Worm (Caenorhabditis elegans) whole organism, young adult: ENCODE results near the gene W01D2.3.

Source experiments
- C17E4.6 ChIP-seq: fragments of 200-800 bp; sonication (Bioruptor generic); IDR thresholded peaks from 2 replicates; pipeline ENCODE4 v1.3.6; 2022; ENCODE audit warnings: missing genetic modification reagents, missing genetic modification characterization, missing compliant biosample characterization
- F10E7.11 ChIP-seq: sonication (generic microtip); optimal IDR thresholded peaks from 2 replicates; lab custom pipeline; 2017; ENCODE audit warnings: mild to moderate bottlenecking, missing genetic modification characterization, moderate library complexity, missing compliant biosample characterization
- F22D6.2 ChIP-seq: sonication (generic microtip); optimal IDR thresholded peaks from 2 replicates; lab custom pipeline; 2016; ENCODE audit warnings: mild to moderate bottlenecking, missing genetic modification characterization, missing compliant biosample characterization
- F23B12.7 ChIP-seq: sonication (generic microtip); optimal IDR thresholded peaks from 2 replicates; lab custom pipeline; 2017; ENCODE audit warnings: missing genetic modification characterization, mild to moderate bottlenecking, missing compliant biosample characterization, antibody characterized with exemption, moderate library complexity; ENCODE audit not compliant: insufficient read depth
- F52B5.7 ChIP-seq: sonication (generic microtip); optimal IDR thresholded peaks from 2 replicates; lab custom pipeline; 2016; ENCODE audit warnings: mild to moderate bottlenecking, missing genetic modification characterization, missing compliant biosample characterization
- F57A8.1 ChIP-seq: fragments of 200-800 bp; sonication (Bioruptor generic); optimal IDR thresholded peaks from 2 replicates; lab custom pipeline; 2018; ENCODE audit warnings: mild to moderate bottlenecking, missing genetic modification characterization, moderate library complexity, missing compliant biosample characterization
- F57C9.4 ChIP-seq: sonication (generic microtip); optimal IDR thresholded peaks from 2 replicates; lab custom pipeline; 2017; ENCODE audit warnings: mild to moderate bottlenecking, missing genetic modification characterization, missing compliant biosample characterization
- T07F8.4 ChIP-seq: sonication (generic microtip); optimal IDR thresholded peaks from 2 replicates; lab custom pipeline; 2016; ENCODE audit warnings: mild to moderate bottlenecking, missing genetic modification characterization, moderate library complexity, missing compliant biosample characterization
- Y53G8AR.9 ChIP-seq: fragments of 200-800 bp; sonication (Bioruptor generic); conservative IDR thresholded peaks from 2 replicates; pipeline ENCODE4 v1.3.6; 2022; ENCODE audit warnings: missing genetic modification reagents, missing genetic modification characterization, missing compliant biosample characterization
- Y67H2A.10 ChIP-seq: fragments of 200-800 bp; sonication (Bioruptor generic); conservative IDR thresholded peaks from 2 replicates; pipeline ENCODE4 v1.3.6; 2022; ENCODE audit warnings: missing genetic modification reagents, missing genetic modification characterization, missing compliant biosample characterization
- Y95B8A.8 ChIP-seq: fragments of 200-800 bp; sonication (Bioruptor generic); IDR thresholded peaks from 2 replicates; pipeline ENCODE4 v1.3.6; 2022; ENCODE audit warnings: missing genetic modification reagents, missing genetic modification characterization, missing compliant biosample characterization
- ama-1 ChIP-seq, 3 experiments: fragments of 150-350 bp in 1 of 3; sonication (generic microtip) in 2 of 3; optimal IDR thresholded peaks; 2 replicates each; lab custom pipeline; 2014 to 2018; ENCODE audit warnings: missing biosample characterization in 2 of 3, missing genetic modification characterization in 2 of 3, missing genetic modification reagents in 2 of 3
- aptf-3 ChIP-seq: fragments of 200-800 bp; sonication (Bioruptor generic); IDR thresholded peaks from 2 replicates; pipeline ENCODE4 v1.3.6; 2022; ENCODE audit warnings: missing genetic modification characterization, missing compliant biosample characterization
- atf-7 ChIP-seq: sonication (generic microtip); optimal IDR thresholded peaks from 2 replicates; lab custom pipeline; 2017; ENCODE audit warnings: mild to moderate bottlenecking, missing genetic modification characterization, missing compliant biosample characterization
- athp-1 ChIP-seq: sonication (generic microtip); optimal IDR thresholded peaks from 2 replicates; lab custom pipeline; 2017; ENCODE audit warnings: mild to moderate bottlenecking, missing genetic modification characterization, missing compliant biosample characterization
- cebp-1 ChIP-seq, 2 experiments: fragments of 200-800 bp in 1 of 2; sonication (Bioruptor generic) in 1 of 2; sonication (generic microtip) in 1 of 2; IDR thresholded peaks in 1 of 2; optimal IDR thresholded peaks in 1 of 2; 2 replicates each; pipeline versions ENCODE4 v1.3.6 to Lab custom; 2017 to 2022; ENCODE audit warnings: missing compliant biosample characterization in 2 of 2, missing genetic modification characterization in 2 of 2, mild to moderate bottlenecking in 1 of 2, missing genetic modification reagents in 1 of 2, moderate library complexity in 1 of 2
- cebp-2 ChIP-seq: fragments of 200-800 bp; sonication (Bioruptor generic); IDR thresholded peaks from 2 replicates; pipeline ENCODE4 v1.3.6; 2022; ENCODE audit warnings: missing genetic modification characterization, missing compliant biosample characterization
- ceh-100 ChIP-seq: fragments of 200-800 bp; sonication (Bioruptor generic); IDR thresholded peaks from 2 replicates; pipeline ENCODE4 v1.3.6; 2022; ENCODE audit warnings: missing genetic modification reagents, missing genetic modification characterization, missing compliant biosample characterization
- ceh-40 ChIP-seq: fragments of 200-800 bp; sonication (Bioruptor generic); IDR thresholded peaks from 2 replicates; pipeline ENCODE4 v1.3.6; 2022; ENCODE audit warnings: missing genetic modification characterization, missing compliant biosample characterization
- ceh-58 ChIP-seq: fragments of 200-800 bp; sonication (Bioruptor generic); IDR thresholded peaks from 2 replicates; pipeline ENCODE4 v1.3.6; 2022; ENCODE audit warnings: missing genetic modification characterization, missing compliant biosample characterization
- chd-7 ChIP-seq: sonication (generic microtip); optimal IDR thresholded peaks from 2 replicates; lab custom pipeline; 2016; ENCODE audit warnings: mild to moderate bottlenecking, missing genetic modification characterization, moderate library complexity, missing compliant biosample characterization
- ets-4 ChIP-seq: fragments of 200-800 bp; sonication (Bioruptor generic); optimal IDR thresholded peaks from 2 replicates; lab custom pipeline; 2018; ENCODE audit warnings: mild to moderate bottlenecking, missing genetic modification characterization, missing compliant biosample characterization
- gei-17 ChIP-seq: fragments of 200-800 bp; sonication (Bioruptor generic); optimal IDR thresholded peaks from 2 replicates; lab custom pipeline; 2018; ENCODE audit warnings: mild to moderate bottlenecking, missing genetic modification characterization, missing compliant biosample characterization
- him-1 ChIP-seq: sonication (generic microtip); optimal IDR thresholded peaks from 2 replicates; lab custom pipeline; 2016; ENCODE audit warnings: missing genotype, missing genetic modification reagents, missing genetic modification characterization, missing compliant biosample characterization
- hsf-1 ChIP-seq: fragments of 200-800 bp; sonication (Bioruptor generic); IDR thresholded peaks from 2 replicates; pipeline ENCODE4 v1.3.6; 2022; ENCODE audit warnings: missing genetic modification reagents, missing genetic modification characterization, missing compliant biosample characterization
- lag-1 ChIP-seq: fragments of 200-800 bp; sonication (Bioruptor generic); IDR thresholded peaks from 2 replicates; pipeline ENCODE4 v1.3.6; 2022; ENCODE audit warnings: missing genetic modification reagents, missing genetic modification characterization, missing compliant biosample characterization
- let-526 ChIP-seq: fragments of 200-800 bp; sonication (Bioruptor generic); IDR thresholded peaks from 2 replicates; pipeline ENCODE4 v1.3.6; 2022; ENCODE audit warnings: missing genetic modification reagents, missing genetic modification characterization, missing compliant biosample characterization
- lin-35 ChIP-seq, 3 experiments: fragments of 150-350 bp in 2 of 3; sonication (generic microtip) in 1 of 3; optimal IDR thresholded peaks; 2 replicates each; lab custom pipeline; 2014 to 2018; ENCODE audit warnings: missing biosample characterization in 3 of 3, missing genetic modification characterization in 3 of 3, missing genetic modification reagents in 3 of 3
- madf-10 ChIP-seq: sonication (generic microtip); optimal IDR thresholded peaks from 2 replicates; lab custom pipeline; 2016; ENCODE audit warnings: mild to moderate bottlenecking, missing genetic modification characterization, missing compliant biosample characterization
- madf-8 ChIP-seq: fragments of 200-800 bp; sonication (Bioruptor generic); conservative IDR thresholded peaks from 2 replicates; pipeline ENCODE4 v1.3.6; 2022; ENCODE audit warnings: missing genetic modification reagents, missing genetic modification characterization, missing compliant biosample characterization
- nfyb-1 ChIP-seq: fragments of 200-800 bp; sonication (Bioruptor generic); IDR thresholded peaks from 2 replicates; pipeline ENCODE4 v1.3.6; 2022; ENCODE audit warnings: missing genetic modification reagents, missing genetic modification characterization, missing compliant biosample characterization
- nhr-120 ChIP-seq: fragments of 200-800 bp; sonication (Bioruptor generic); IDR thresholded peaks from 2 replicates; pipeline ENCODE4 v1.3.6; 2022; ENCODE audit warnings: missing genetic modification characterization, missing compliant biosample characterization
- nhr-90 ChIP-seq: sonication (generic microtip); optimal IDR thresholded peaks from 2 replicates; lab custom pipeline; 2016; ENCODE audit warnings: missing genotype, mild to moderate bottlenecking, missing genetic modification characterization, missing compliant biosample characterization
- sea-2 ChIP-seq: fragments of 200-800 bp; sonication (Bioruptor generic); IDR thresholded peaks from 2 replicates; pipeline ENCODE4 v1.3.6; 2022; ENCODE audit warnings: missing genetic modification characterization, missing compliant biosample characterization
- snpc-1.1 ChIP-seq: sonication (generic microtip); optimal IDR thresholded peaks from 2 replicates; lab custom pipeline; 2017; ENCODE audit warnings: missing genetic modification characterization, mild to moderate bottlenecking, missing compliant biosample characterization, antibody characterized with exemption, moderate library complexity, missing genotype, missing genetic modification reagents; ENCODE audit not compliant: insufficient read depth
- snpc-1.3 ChIP-seq: sonication (generic microtip); optimal IDR thresholded peaks from 2 replicates; lab custom pipeline; 2017; ENCODE audit warnings: missing genetic modification characterization, mild to moderate bottlenecking, missing compliant biosample characterization, antibody characterized with exemption, moderate library complexity, missing genotype, missing genetic modification reagents; ENCODE audit not compliant: insufficient read depth
- snpc-3.4 ChIP-seq: sonication (generic microtip); optimal IDR thresholded peaks from 2 replicates; lab custom pipeline; 2017; ENCODE audit warnings: missing genetic modification characterization, mild to moderate bottlenecking, missing compliant biosample characterization, antibody characterized with exemption, moderate library complexity, missing genotype, missing genetic modification reagents
- somi-1 ChIP-seq: fragments of 200-800 bp; sonication (Bioruptor generic); optimal IDR thresholded peaks from 2 replicates; lab custom pipeline; 2018; ENCODE audit warnings: mild to moderate bottlenecking, missing genetic modification characterization, missing compliant biosample characterization
- unc-62 ChIP-seq: fragments of 150-350 bp; optimal IDR thresholded peaks from 2 replicates; lab custom pipeline; 2014; ENCODE audit warnings: missing biosample characterization, missing genetic modification reagents, missing genetic modification characterization
- zim-3 ChIP-seq: sonication (generic microtip); optimal IDR thresholded peaks from 2 replicates; lab custom pipeline; 2017; ENCODE audit warnings: mild to moderate bottlenecking, missing genetic modification characterization, moderate library complexity, missing compliant biosample characterization
- ztf-26 ChIP-seq: sonication (generic microtip); optimal IDR thresholded peaks from 2 replicates; lab custom pipeline; 2017; ENCODE audit warnings: missing genetic modification characterization, missing compliant biosample characterization
- ztf-6 ChIP-seq: fragments of 200-800 bp; sonication (Bioruptor generic); IDR thresholded peaks from 2 replicates; pipeline ENCODE4 v1.3.6; 2022; ENCODE audit warnings: missing genetic modification reagents, missing genetic modification characterization, missing compliant biosample characterization

The W01D2.3 gene

ce11 chrII:14804259-14804899 lies at the start of gene W01D2.3 (continued):
- no peak for TF ChIP-seq him-1 (tag; lab: Kevin White, UChicago)
- no peak for TF ChIP-seq F10E7.11 (tag; lab: Kevin White, UChicago)
- TF ChIP-seq nhr-120 (GFP tag; lab: Robert Waterston, UW): peak; percentile 9; the same call in 1 of the 2 replicates
- TF ChIP-seq cebp-1 (GFP tag; IDR thresholded peaks at IDR 0.05; lab: Robert Waterston, UW): peak; percentile 83
- peak; percentile 94 for TF ChIP-seq cebp-1 (tag; optimal IDR thresholded peaks at IDR 0.05; lab: Kevin White, UChicago)
- TF ChIP-seq snpc-3.4 (tag; lab: Kevin White, UChicago): peak; percentile 95
- no peak for TF ChIP-seq sea-2 (GFP tag; lab: Robert Waterston, UW)
- peak; percentile 64 for TF ChIP-seq gei-17 (GFP tag; lab: Kevin White, UChicago)
- no peak for TF ChIP-seq ceh-100 (GFP tag; lab: Robert Waterston, UW)
- peak; percentile 56 for TF ChIP-seq somi-1 (GFP tag; lab: Kevin White, UChicago)
- peak; percentile 30 for TF ChIP-seq nhr-90
- TF ChIP-seq hsf-1 (GFP tag; lab: Robert Waterston, UW): 0 out of 2 replicates have a peak, but pooled peaks have one; percentile 22
- peak; percentile 70 for TF ChIP-seq chd-7 (tag; lab: Kevin White, UChicago)
- TF ChIP-seq F52B5.7: peak; percentile 62
- peak; percentile 42 for TF ChIP-seq athp-1
- peak; percentile 82 for TF ChIP-seq nfyb-1 (GFP tag; lab: Robert Waterston, UW)
- TF ChIP-seq snpc-1.3 (tag; lab: Kevin White, UChicago): peak; percentile 76
- peak; percentile 23 for TF ChIP-seq F22D6.2
- TF ChIP-seq T07F8.4 (tag; lab: Kevin White, UChicago): peak; percentile 49
- no peak for TF ChIP-seq aptf-3 (GFP tag; lab: Robert Waterston, UW)
- peak; percentile 7 for TF ChIP-seq madf-10 (tag; lab: Kevin White, UChicago)
- TF ChIP-seq lin-35 (GFP tag; optimal IDR thresholded peaks at IDR 0.05; lab: Kevin White, UChicago): peak in 1 of 3 experiments; percentile 65
- peak; percentile 77 for TF ChIP-seq zim-3
- TF ChIP-seq F23B12.7 (tag; lab: Kevin White, UChicago): peak; percentile 84
- no peak for TF ChIP-seq F57C9.4
- TF ChIP-seq ztf-26 (tag; lab: Kevin White, UChicago): peak; percentile 75
- TF ChIP-seq F57A8.1 (GFP tag; lab: Kevin White, UChicago): peak; percentile 34
- TF ChIP-seq Y95B8A.8: no peak
- no peak for TF ChIP-seq ceh-40 (GFP tag; lab: Robert Waterston, UW)
- no peak for TF ChIP-seq let-526 (GFP tag; lab: Robert Waterston, UW)
- no peak for TF ChIP-seq lag-1 (GFP tag; lab: Robert Waterston, UW)
- no peak for TF ChIP-seq ama-1 (optimal IDR thresholded peaks at IDR 0.05; lab: Kevin White, UChicago)
- peak in 1 of 2 experiments; percentile 49 for TF ChIP-seq ama-1 (GFP tag; optimal IDR thresholded peaks at IDR 0.05; lab: Kevin White, UChicago)
- TF ChIP-seq C17E4.6 (GFP tag; lab: Robert Waterston, UW): no peak
- TF ChIP-seq, all 124 proteins: peak for 65

ce11 chrII:14851483-14851882 lies 47.4 kb upstream of the W01D2.3 start, which contains the start of gene R05H10.1:
Gene R05H10.1 (plus strand): TSS chrII:14851816.
- no peak for TF ChIP-seq gei-17 (GFP tag; lab: Kevin White, UChicago)
- TF ChIP-seq unc-62 (GFP tag; lab: Kevin White, UChicago): no peak
- no peak for TF ChIP-seq Y67H2A.10 (GFP tag; lab: Robert Waterston, UW)
- no peak for TF ChIP-seq F52B5.7
- TF ChIP-seq somi-1 (GFP tag; lab: Kevin White, UChicago): no peak
- no peak for TF ChIP-seq F23B12.7 (tag; lab: Kevin White, UChicago)
- TF ChIP-seq madf-8 (GFP tag; lab: Robert Waterston, UW): no peak
- no peak for TF ChIP-seq ztf-6
- no peak for TF ChIP-seq atf-7 (tag; lab: Kevin White, UChicago)
- no peak for TF ChIP-seq ceh-100 (GFP tag; lab: Robert Waterston, UW)
- TF ChIP-seq Y53G8AR.9 (GFP tag; lab: Robert Waterston, UW): no peak
- no peak for TF ChIP-seq ets-4 (GFP tag; lab: Kevin White, UChicago)
- TF ChIP-seq F57C9.4: no peak
- TF ChIP-seq lin-35 (GFP tag; optimal IDR thresholded peaks at IDR 0.05; lab: Kevin White, UChicago): no peak
- no peak for TF ChIP-seq ceh-58 (GFP tag; lab: Robert Waterston, UW)
- TF ChIP-seq cebp-2 (GFP tag; lab: Robert Waterston, UW): no peak
- no peak for TF ChIP-seq snpc-1.1
